Fruit fly (Drosophila melanogaster) whole organism, larva: ENCODE results near the gene CG18231.
A peak's percentile ranks its signal among the peaks of the same experiment; 100 is the strongest.

ENCODE experiments used
- noc ChIP-seq: fragments of 200-800 bp; sonication (Bioruptor generic); optimal IDR thresholded peaks from 3 replicates; lab custom pipeline; 2019; ENCODE audit warnings: missing biosample characterization, mild to moderate bottlenecking, missing genetic modification characterization, moderate library complexity

CG18231 gene

DNA sequence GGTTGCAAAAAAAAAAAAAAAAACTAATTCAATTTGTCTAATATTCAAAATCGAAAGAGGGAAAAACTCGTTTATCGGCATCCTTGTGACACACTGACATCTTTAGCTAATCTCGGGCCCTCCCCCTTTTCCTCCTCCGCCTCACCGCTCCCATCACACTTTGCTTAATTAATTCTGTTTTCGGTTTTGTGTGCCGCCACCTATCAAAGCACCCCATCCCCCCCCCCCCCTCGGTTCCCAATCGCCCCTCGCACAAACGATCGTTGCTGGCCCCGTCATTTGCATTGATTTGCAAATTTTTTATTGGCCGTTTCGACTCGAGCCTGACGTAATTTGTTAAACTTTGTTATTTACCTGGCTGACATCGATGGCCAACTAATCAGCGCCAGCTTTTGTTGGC is 21.2 kb downstream of the CG18231 start:
- peak; percentile 7 for TF ChIP-seq noc (tag; lab: Kevin White, UChicago)

DNA sequence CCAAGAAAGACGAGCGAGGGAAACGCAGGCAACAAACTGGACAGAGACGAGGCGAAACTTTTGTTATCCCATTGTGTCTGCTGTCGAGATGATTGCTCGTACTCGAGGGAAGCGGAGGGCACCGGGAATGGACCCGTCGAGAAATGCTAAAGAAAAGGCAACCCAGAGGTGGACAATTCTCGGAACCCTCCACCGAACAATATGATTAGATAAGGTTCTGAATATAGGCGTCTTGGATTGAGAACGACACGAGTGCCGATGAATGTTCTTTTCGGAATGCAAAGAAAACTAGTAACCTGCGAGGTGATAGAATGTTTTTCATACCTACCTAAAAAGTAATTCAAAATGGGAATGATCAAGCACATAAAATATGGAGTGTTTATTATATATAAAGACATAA is 22.6 kb downstream of the CG18231 start:
- TF ChIP-seq noc (tag; lab: Kevin White, UChicago): no peak

DNA sequence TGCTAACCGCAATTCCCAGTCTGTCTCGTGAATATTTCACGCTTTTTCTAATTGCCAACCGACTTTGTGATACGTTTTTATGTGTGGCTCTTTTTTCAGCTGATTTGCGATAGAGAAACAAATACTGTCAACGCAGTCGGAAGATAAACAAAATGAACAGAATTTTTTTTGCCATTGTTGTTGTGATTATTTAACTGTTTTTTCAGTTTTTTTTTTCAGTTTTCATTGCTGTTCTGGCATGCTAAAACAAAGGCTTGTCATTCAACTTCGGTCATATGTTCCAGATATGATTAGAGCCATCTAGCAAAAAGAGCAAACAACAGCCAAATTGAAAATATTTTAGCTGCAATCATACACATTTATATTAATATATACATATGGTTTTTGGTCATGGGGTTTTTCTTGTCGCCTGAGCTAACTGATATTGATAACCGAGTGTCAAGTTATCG is 24.9 kb downstream of the CG18231 start:
- TF ChIP-seq noc (tag; lab: Kevin White, UChicago): peak; percentile 43

DNA sequence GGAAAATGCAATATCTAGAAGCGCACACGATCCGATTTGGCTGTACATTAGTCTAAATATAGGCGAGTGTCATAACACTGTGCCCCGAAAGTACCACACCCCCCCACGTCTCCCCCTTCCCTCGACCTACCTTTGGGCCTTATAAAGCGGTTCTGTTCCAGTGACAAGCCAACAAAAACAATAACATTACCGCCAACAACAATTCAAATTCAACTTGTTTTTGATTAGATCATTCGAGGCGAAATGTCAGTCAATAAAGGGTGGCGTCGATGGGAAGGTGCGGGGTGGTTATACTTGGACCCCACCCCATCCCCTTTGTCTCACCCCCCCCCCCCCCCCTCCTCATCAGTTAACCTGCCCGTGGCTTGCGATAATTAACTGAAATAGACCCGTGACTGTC is 25.8 kb downstream of the CG18231 start:
- peak; percentile 22 for TF ChIP-seq noc (tag; lab: Kevin White, UChicago)

DNA sequence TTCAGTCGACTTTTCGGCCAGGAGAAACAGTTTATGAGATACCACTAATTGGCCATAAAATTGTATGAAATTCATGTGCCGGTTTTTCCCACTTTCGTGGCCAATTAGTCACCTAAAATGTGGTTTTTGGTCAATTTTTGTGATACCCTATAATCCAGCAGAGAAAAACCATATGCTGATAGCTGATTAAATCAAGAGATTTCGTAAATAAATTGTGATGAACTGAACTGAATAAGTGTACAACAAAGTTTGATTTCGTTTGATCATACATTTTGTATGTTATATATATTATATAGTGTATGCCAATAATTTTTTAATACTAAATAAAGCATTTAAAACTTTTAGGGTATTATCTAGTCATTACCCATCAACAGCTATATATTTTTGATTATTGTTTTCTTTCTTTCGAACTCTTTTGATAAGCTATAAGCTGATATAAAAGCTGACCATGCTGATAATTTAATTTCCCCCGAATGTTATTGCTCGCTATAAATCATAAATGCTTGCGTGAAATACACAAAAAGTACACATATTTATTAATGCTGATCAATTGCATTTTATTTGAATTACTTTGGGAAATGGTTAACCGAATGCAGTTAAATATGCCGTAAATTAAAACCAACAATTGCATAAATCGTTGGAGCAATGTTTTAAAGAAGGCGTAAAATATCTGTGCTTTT is 27.7 kb downstream of the CG18231 start:
- TF ChIP-seq noc (tag; lab: Kevin White, UChicago): peak; percentile 73

DNA sequence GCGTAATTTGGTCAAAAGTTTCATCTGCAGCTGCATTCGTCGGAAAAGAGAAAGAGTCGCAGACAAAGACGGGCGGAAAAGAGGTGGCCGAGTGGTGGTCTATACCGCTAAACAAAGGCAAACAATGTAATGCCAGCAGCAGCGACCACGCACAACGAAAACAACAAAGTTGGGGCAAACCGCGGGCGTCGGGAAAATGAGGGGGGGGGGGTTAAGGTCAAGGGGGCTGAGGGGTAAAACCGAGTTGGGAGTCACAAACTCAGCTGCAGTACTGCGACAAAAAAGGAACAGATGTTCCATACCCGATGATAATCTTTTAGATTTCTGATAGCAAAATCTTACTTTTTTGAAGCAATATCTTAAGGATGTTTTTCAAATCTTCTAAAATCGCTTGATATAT is 29.5 kb downstream of the CG18231 start:
- no peak for TF ChIP-seq noc (tag; lab: Kevin White, UChicago)

DNA sequence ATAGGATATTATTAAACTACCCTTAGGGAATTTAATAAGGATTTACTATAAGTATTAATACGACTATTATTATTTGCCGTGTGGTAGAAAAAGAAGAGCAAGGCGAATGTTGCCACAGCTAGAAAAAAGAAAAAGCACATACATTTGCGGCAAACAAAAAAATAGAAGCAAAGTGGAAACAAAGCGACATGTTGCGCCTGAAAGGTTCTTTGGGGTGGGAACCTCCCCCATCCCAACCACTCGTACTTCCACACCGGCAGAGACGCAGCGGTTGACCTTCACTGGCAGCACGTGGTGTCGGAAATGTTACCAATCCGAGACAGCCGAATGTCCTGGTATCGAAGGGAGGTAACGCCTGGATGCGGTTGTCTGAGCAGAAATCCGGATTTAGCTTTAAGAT is 30.1 kb downstream of the CG18231 start:
- TF ChIP-seq noc (tag; lab: Kevin White, UChicago): no peak

DNA sequence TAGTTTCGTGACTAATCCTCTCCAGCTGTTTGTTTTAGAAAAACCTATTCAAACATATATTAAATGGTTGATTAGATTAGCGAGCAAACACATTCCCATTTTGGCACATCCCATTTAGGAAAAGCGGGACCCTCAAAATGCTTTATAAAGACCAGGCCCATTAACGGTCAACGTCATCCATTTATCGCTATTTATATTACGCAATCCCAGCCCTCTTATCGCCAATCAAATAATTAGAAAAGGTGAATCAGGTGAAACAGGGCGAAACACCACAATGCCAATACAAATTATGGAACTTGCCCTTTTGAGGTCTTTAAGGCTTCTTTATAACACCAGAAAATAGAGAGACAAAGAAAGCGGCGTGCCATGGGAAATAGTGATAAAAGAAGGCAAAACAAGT is 30.8 kb downstream of the CG18231 start:
- no peak for TF ChIP-seq noc (tag; lab: Kevin White, UChicago)

DNA sequence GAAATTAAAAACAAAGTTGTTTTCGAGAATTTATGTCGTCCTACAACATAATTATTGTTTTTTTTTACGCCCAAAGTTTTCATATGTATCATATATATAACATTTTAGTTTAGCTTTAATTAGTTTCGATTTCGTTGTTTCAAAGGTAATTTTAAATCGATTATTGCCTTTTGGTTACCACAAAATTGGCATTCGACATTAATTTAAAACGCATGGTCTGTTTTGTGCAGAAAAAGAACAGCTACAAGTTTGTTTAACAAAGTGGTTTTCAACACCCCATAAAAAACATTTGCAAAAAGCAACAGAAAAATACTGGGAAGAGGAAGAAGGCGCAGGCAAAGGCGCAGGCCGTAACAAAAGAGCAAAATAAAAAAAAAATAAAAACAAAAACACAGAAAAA is 31.2 kb downstream of the CG18231 start:
- TF ChIP-seq noc (tag; lab: Kevin White, UChicago): no peak

DNA sequence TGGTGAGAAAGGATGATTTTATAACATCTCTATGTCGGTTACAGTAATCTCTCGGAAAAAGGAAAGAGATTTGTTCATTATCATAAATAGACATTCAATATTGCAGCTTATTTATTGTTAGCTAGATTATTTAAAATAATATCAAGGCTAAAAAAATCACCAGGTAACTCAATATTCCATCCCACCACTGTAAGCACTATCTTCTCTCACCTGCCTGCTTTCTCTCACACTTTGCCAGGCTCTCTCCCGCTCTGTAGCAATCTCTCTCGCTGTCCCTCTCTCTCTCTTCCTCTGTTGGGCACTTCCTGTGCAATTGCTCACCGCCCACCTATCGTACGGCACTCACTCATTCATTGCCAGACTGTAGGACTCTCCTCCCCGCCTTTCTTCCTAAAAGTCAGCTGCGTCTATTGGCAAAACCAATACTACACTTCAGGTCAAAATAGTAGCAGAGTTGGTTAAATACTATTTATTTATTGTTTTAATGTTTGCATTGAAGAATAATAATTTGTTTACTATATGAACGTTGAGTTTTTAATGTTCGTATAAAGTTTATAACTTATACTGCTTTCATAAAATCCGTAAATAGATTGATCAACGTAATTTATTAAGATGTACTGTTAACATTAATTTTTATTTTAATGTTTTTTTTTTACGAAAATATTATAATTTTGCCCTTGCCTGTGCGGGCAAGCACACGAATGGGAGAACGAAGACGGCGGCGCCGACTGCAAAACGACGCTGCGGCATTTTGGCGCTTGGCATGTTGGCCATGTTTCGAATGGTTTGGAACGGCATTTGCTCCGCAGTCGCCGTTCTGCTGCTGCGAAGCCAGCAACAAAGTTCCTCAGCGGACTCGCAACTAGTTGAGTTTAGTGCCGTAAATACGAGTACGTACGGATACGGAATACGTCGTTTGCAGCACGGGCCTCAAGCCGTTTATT is 33.6 kb downstream of the CG18231 start:
- TF ChIP-seq noc (tag; lab: Kevin White, UChicago): peak; percentile 97

DNA sequence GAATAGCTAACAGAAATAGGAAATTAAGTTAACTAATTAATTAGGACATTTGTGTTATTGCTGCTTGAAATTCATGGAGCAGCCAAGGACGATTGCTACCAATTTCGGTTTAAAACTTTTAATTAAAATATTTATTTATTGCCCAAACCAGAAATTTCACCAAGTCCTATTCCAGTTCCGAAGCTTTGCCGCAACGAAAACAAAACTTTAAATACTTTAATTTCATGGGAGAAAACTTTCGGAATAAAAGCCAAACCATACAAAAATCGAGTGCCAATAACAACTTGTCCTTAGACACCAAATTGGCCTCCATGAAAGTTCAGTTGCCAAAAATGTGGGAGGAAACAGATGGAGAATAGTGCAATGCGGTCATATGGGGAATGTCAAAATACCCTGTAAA is 36.0 kb downstream of the CG18231 start:
- TF ChIP-seq noc (tag; lab: Kevin White, UChicago): no peak

DNA sequence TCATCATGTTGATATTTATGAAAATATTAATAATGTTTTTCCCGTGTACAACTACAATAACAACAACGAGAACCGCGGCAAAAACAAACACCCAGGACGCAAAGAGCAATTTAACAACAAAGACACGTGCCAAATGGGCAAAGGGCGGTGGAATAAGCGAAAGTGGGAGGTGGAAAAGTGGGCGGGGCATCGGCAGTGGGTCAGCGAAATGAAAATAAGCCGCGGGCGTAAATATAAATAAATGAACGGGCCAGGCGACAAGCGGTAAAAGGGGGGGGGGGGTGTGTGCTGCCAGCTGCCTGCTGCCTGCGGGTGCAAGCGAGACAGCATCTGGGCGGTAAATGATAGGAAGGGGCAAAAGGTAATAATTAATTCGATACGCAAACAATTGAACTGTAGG is 46.5 kb downstream of the CG18231 start:
- TF ChIP-seq noc (tag; lab: Kevin White, UChicago): no peak
